Worm (Caenorhabditis elegans): ENCODE data around the gene C35C5.10.

DNA sequence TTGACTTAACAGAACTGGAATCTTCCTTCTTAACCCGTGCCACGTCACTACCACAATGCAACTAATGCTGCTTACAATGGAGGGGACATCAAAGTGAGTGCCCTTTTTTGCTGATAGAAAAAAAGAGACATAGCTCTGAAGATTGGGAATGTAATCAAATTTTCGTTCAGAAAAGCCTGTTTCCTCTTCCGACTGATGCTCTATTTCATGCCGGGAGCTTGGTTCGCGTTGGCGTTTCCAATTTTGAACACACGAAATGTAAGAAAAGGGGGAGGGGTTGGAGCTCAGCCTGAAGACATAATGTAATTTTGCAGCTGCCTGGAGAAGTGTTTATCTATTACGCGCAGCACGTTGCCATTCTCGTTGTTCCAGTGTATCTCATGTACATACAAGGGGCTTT lies 2.1 kb downstream of the C35C5.10 start:
- TF ChIP-seq tab-1 (GFP tag; IDR thresholded peaks at IDR 0.05) (no peak), ztf-29 (GFP tag; IDR thresholded peaks at IDR 0.05) (no peak), ztf-23 (GFP tag; IDR thresholded peaks at IDR 0.05) (no peak), T22C8.4 (GFP tag; IDR thresholded peaks at IDR 0.05) (no peak), flt-1 (GFP tag; IDR thresholded peaks at IDR 0.05) (no peak), klf-2 (GFP tag; conservative IDR thresholded peaks at IDR 0.05) (no peak), med-1 (GFP tag; optimal IDR thresholded peaks at IDR 0.05; ENCODE audit: insufficient read depth) (no peak), ref-1 (GFP tag; conservative IDR thresholded peaks at IDR 0.05) (no peak), cog-1 (tag; optimal IDR thresholded peaks at IDR 0.05) (no peak)

Measured in whole organism, midembryonic.